Worm (Caenorhabditis elegans): ENCODE measurements around the gene toca-1.

The toca-1 gene

ce11 chrX:1480564-1480963 is 40.7 kb downstream of the toca-1 start:
- TF ChIP-seq ceh-36 (tag; optimal IDR thresholded peaks at IDR 0.05) (no peak), ama-1 (optimal IDR thresholded peaks at IDR 0.05) (no peak), ceh-13 (GFP tag; optimal IDR thresholded peaks at IDR 0.05) (no peak), B0310.2 (tag; optimal IDR thresholded peaks at IDR 0.05) (no peak), ets-7 (tag; optimal IDR thresholded peaks at IDR 0.05) (no peak), flt-1 (GFP tag; IDR thresholded peaks at IDR 0.05) (no peak), tbx-11 (GFP tag; IDR thresholded peaks at IDR 0.05) (no peak), sea-1 (GFP tag; conservative IDR thresholded peaks at IDR 0.05) (no peak), hnd-1 (tag; optimal IDR thresholded peaks at IDR 0.05) (no peak), aly-1 (tag; optimal IDR thresholded peaks at IDR 0.05) (no peak), tra-4 (tag; optimal IDR thresholded peaks at IDR 0.05) (no peak), F13C5.2 (tag; optimal IDR thresholded peaks at IDR 0.05) (no peak), pes-1 (GFP tag; IDR thresholded peaks at IDR 0.05) (no peak), hmg-4 (GFP tag; optimal IDR thresholded peaks at IDR 0.05) (no peak), hmbx-1 (tag; optimal IDR thresholded peaks at IDR 0.05) (no peak), tbx-37 (GFP tag; conservative IDR thresholded peaks at IDR 0.05) (no peak), scrt-1 (GFP tag; IDR thresholded peaks at IDR 0.05) (no peak)

- TF ChIP-seq hnd-1 (tag; optimal IDR thresholded peaks at IDR 0.05) (no peak), ceh-13 (GFP tag; optimal IDR thresholded peaks at IDR 0.05) (no peak), hmbx-1 (tag; optimal IDR thresholded peaks at IDR 0.05) (no peak), tbx-11 (GFP tag; IDR thresholded peaks at IDR 0.05) (no peak)
Measured at ce11 chrX:1479637-1480036, 41.6 kb downstream of the toca-1 start.

- TF ChIP-seq ceh-36 (tag; optimal IDR thresholded peaks at IDR 0.05) (no peak), hmg-4 (GFP tag; optimal IDR thresholded peaks at IDR 0.05) (no peak), pes-1 (GFP tag; IDR thresholded peaks at IDR 0.05) (no peak), B0310.2 (tag; optimal IDR thresholded peaks at IDR 0.05) (no peak), sea-1 (GFP tag; conservative IDR thresholded peaks at IDR 0.05) (no peak), aly-1 (tag; optimal IDR thresholded peaks at IDR 0.05) (no peak), scrt-1 (GFP tag; IDR thresholded peaks at IDR 0.05) (no peak), tra-4 (tag; optimal IDR thresholded peaks at IDR 0.05) (no peak), ets-7 (tag; optimal IDR thresholded peaks at IDR 0.05) (no peak), tbx-11 (GFP tag; IDR thresholded peaks at IDR 0.05) (no peak), flt-1 (GFP tag; IDR thresholded peaks at IDR 0.05) (no peak)
Measured at ce11 chrX:1479190-1479589, 42.1 kb downstream of the toca-1 start, which contains the start of gene acly-1. acly-1 (plus strand) TSS chrX:1479542.

ce11 chrX:1478569-1478968 is 42.7 kb downstream of the toca-1 start:
- TF ChIP-seq hmbx-1 (tag; optimal IDR thresholded peaks at IDR 0.05) (no peak), sea-1 (GFP tag; conservative IDR thresholded peaks at IDR 0.05) (no peak), tbx-37 (GFP tag; conservative IDR thresholded peaks at IDR 0.05) (no peak), tra-4 (tag; optimal IDR thresholded peaks at IDR 0.05) (no peak), aly-1 (tag; optimal IDR thresholded peaks at IDR 0.05) (no peak), tbx-11 (GFP tag; IDR thresholded peaks at IDR 0.05) (no peak), ama-1 (optimal IDR thresholded peaks at IDR 0.05) (no peak), B0310.2 (tag; optimal IDR thresholded peaks at IDR 0.05) (no peak), scrt-1 (GFP tag; IDR thresholded peaks at IDR 0.05) (no peak), F13C5.2 (tag; optimal IDR thresholded peaks at IDR 0.05) (no peak), hmg-4 (GFP tag; optimal IDR thresholded peaks at IDR 0.05) (no peak), pes-1 (GFP tag; IDR thresholded peaks at IDR 0.05) (no peak), ceh-13 (GFP tag; optimal IDR thresholded peaks at IDR 0.05) (no peak), ets-7 (tag; optimal IDR thresholded peaks at IDR 0.05) (no peak)

ce11 chrX:1477932-1478331 is 43.4 kb downstream of the toca-1 start:
- no peak for TF ChIP-seq B0310.2 (tag; optimal IDR thresholded peaks at IDR 0.05)
- TF ChIP-seq ama-1 (optimal IDR thresholded peaks at IDR 0.05), result no peak
- TF ChIP-seq tbx-37 (GFP tag; conservative IDR thresholded peaks at IDR 0.05), result no peak
- no peak for TF ChIP-seq tra-4 (tag; optimal IDR thresholded peaks at IDR 0.05)
- TF ChIP-seq tbx-11 (GFP tag; IDR thresholded peaks at IDR 0.05), result no peak
- TF ChIP-seq hmg-4 (GFP tag; optimal IDR thresholded peaks at IDR 0.05), result no peak
- no peak for TF ChIP-seq F13C5.2 (tag; optimal IDR thresholded peaks at IDR 0.05)

ce11 chrX:1476005-1476404 is 45.3 kb downstream of the toca-1 start:
- TF ChIP-seq ceh-36 (tag; optimal IDR thresholded peaks at IDR 0.05), result no peak
- no peak for TF ChIP-seq ceh-13 (GFP tag; optimal IDR thresholded peaks at IDR 0.05)
- TF ChIP-seq flt-1 (GFP tag; IDR thresholded peaks at IDR 0.05), result no peak
- TF ChIP-seq hnd-1 (tag; optimal IDR thresholded peaks at IDR 0.05), result no peak
- no peak for TF ChIP-seq tbx-11 (GFP tag; IDR thresholded peaks at IDR 0.05)
- no peak for TF ChIP-seq F13C5.2 (tag; optimal IDR thresholded peaks at IDR 0.05)
- no peak for TF ChIP-seq aly-1 (tag; optimal IDR thresholded peaks at IDR 0.05)
- TF ChIP-seq sea-1 (GFP tag; conservative IDR thresholded peaks at IDR 0.05), result no peak
- TF ChIP-seq B0310.2 (tag; optimal IDR thresholded peaks at IDR 0.05), result no peak
- TF ChIP-seq scrt-1 (GFP tag; IDR thresholded peaks at IDR 0.05), result no peak
- no peak for TF ChIP-seq hmbx-1 (tag; optimal IDR thresholded peaks at IDR 0.05)
- no peak for TF ChIP-seq tra-4 (tag; optimal IDR thresholded peaks at IDR 0.05)

ce11 chrX:1473794-1474193 is 47.5 kb downstream of the toca-1 start:
- TF ChIP-seq sea-1 (GFP tag; conservative IDR thresholded peaks at IDR 0.05), result no peak
- no peak for TF ChIP-seq hmbx-1 (tag; optimal IDR thresholded peaks at IDR 0.05)
- TF ChIP-seq ama-1 (optimal IDR thresholded peaks at IDR 0.05), result no peak
- TF ChIP-seq scrt-1 (GFP tag; IDR thresholded peaks at IDR 0.05), result no peak
- no peak for TF ChIP-seq hmg-4 (GFP tag; optimal IDR thresholded peaks at IDR 0.05)
- TF ChIP-seq ets-7 (tag; optimal IDR thresholded peaks at IDR 0.05), result no peak
- TF ChIP-seq aly-1 (tag; optimal IDR thresholded peaks at IDR 0.05), result no peak
- TF ChIP-seq pes-1 (GFP tag; IDR thresholded peaks at IDR 0.05), result no peak
- TF ChIP-seq tbx-37 (GFP tag; conservative IDR thresholded peaks at IDR 0.05), result no peak
- no peak for TF ChIP-seq F13C5.2 (tag; optimal IDR thresholded peaks at IDR 0.05)
- TF ChIP-seq tra-4 (tag; optimal IDR thresholded peaks at IDR 0.05), result no peak
- TF ChIP-seq ceh-36 (tag; optimal IDR thresholded peaks at IDR 0.05), result no peak
- no peak for TF ChIP-seq tbx-11 (GFP tag; IDR thresholded peaks at IDR 0.05)
- no peak for TF ChIP-seq hnd-1 (tag; optimal IDR thresholded peaks at IDR 0.05)

- no peak for TF ChIP-seq ceh-13 (GFP tag; optimal IDR thresholded peaks at IDR 0.05)
- TF ChIP-seq scrt-1 (GFP tag; IDR thresholded peaks at IDR 0.05), result no peak
- no peak for TF ChIP-seq ets-7 (tag; optimal IDR thresholded peaks at IDR 0.05)
- TF ChIP-seq B0310.2 (tag; optimal IDR thresholded peaks at IDR 0.05), result no peak
- TF ChIP-seq ama-1 (optimal IDR thresholded peaks at IDR 0.05), result no peak
- no peak for TF ChIP-seq tra-4 (tag; optimal IDR thresholded peaks at IDR 0.05)
- no peak for TF ChIP-seq hmg-4 (GFP tag; optimal IDR thresholded peaks at IDR 0.05)
- no peak for TF ChIP-seq sea-1 (GFP tag; conservative IDR thresholded peaks at IDR 0.05)
- TF ChIP-seq hnd-1 (tag; optimal IDR thresholded peaks at IDR 0.05), result no peak
- no peak for TF ChIP-seq hmbx-1 (tag; optimal IDR thresholded peaks at IDR 0.05)
- TF ChIP-seq pes-1 (GFP tag; IDR thresholded peaks at IDR 0.05), result no peak
- no peak for TF ChIP-seq aly-1 (tag; optimal IDR thresholded peaks at IDR 0.05)
- no peak for TF ChIP-seq tbx-37 (GFP tag; conservative IDR thresholded peaks at IDR 0.05)
- TF ChIP-seq tbx-11 (GFP tag; IDR thresholded peaks at IDR 0.05), result no peak
Measured at ce11 chrX:1472880-1473279, 48.4 kb downstream of the toca-1 start, which contains the start of gene D1005.5. D1005.5 (minus strand) TSS chrX:1472980.

Data from whole organism, early embryonic.